Worm (Caenorhabditis elegans) whole organism, L1 larva: Measurements from ENCODE around the gene nhr-285.
"Not testable (repeated sequence)": the region's sequence is repeated elsewhere in the genome, so short reads cannot be mapped to it uniquely, and the experiment has no call there.

ENCODE experiments used
- C16A3.4 ChIP-seq: fragments of 150-350 bp; optimal IDR thresholded peaks from 2 replicates; lab custom pipeline; 2014; ENCODE audit warnings: missing biosample characterization, missing genetic modification characterization
- aha-1 ChIP-seq: fragments of 150-350 bp; optimal IDR thresholded peaks from 2 replicates; lab custom pipeline; 2014; ENCODE audit warnings: missing biosample characterization, missing genetic modification characterization
- aly-2 ChIP-seq: fragments of 150-350 bp; optimal IDR thresholded peaks from 2 replicates; lab custom pipeline; 2014; ENCODE audit warnings: missing biosample characterization, missing genetic modification characterization
- blmp-1 ChIP-seq: fragments of 150-350 bp; optimal IDR thresholded peaks from 2 replicates; lab custom pipeline; 2014; ENCODE audit warnings: missing biosample characterization, missing genetic modification characterization
- ceh-90 ChIP-seq: sonication (generic microtip); optimal IDR thresholded peaks from 2 replicates; lab custom pipeline; 2016; ENCODE audit warnings: missing genetic modification characterization, missing compliant biosample characterization
- dsc-1 ChIP-seq: sonication (generic microtip); optimal IDR thresholded peaks from 2 replicates; lab custom pipeline; 2016; ENCODE audit warnings: mild to moderate bottlenecking, missing genetic modification characterization, missing compliant biosample characterization
- efl-1 ChIP-seq, 4 experiments: fragments of 150-350 bp; optimal IDR thresholded peaks in 3 of 4; peaks in 1 of 4; 1 replicate in 1 of 4; 2 replicates in 3 of 4; lab custom pipeline; 2014; ENCODE audit warnings: missing biosample characterization in 2 of 4, missing genetic modification characterization in 2 of 4, missing genetic modification reagents in 2 of 4
- ets-5 ChIP-seq: fragments of 200-800 bp; sonication (Bioruptor generic); IDR thresholded peaks from 2 replicates; pipeline ENCODE4 v1.3.6; 2022; ENCODE audit warnings: missing genetic modification characterization, missing compliant biosample characterization
- fkh-4 ChIP-seq: sonication (generic microtip); optimal IDR thresholded peaks from 2 replicates; lab custom pipeline; 2016; ENCODE audit warnings: missing compliant biosample characterization, missing genetic modification characterization, borderline replicate concordance
- fkh-8 ChIP-seq: sonication (generic microtip); optimal IDR thresholded peaks from 2 replicates; lab custom pipeline; 2016; ENCODE audit warnings: mild to moderate bottlenecking, missing genetic modification characterization, missing compliant biosample characterization
- grh-1 ChIP-seq: fragments of 200-800 bp; sonication (Bioruptor generic); IDR thresholded peaks from 2 replicates; pipeline ENCODE4 v1.3.6; 2022; ENCODE audit warnings: missing genetic modification reagents, missing genetic modification characterization, missing compliant biosample characterization
- jun-1 ChIP-seq: fragments of 150-350 bp; optimal IDR thresholded peaks from 2 replicates; lab custom pipeline; 2014; ENCODE audit warnings: missing biosample characterization, missing genetic modification reagents, missing genetic modification characterization
- lin-15B ChIP-seq: fragments of 150-350 bp; sonication (generic microtip); optimal IDR thresholded peaks from 3 replicates; lab custom pipeline; 2014; ENCODE audit warnings: missing biosample characterization, missing genetic modification characterization
- lin-35 ChIP-seq, 2 experiments: fragments of 150-350 bp; optimal IDR thresholded peaks; 2 replicates each; lab custom pipeline; 2014; ENCODE audit warnings: missing biosample characterization in 2 of 2, missing genetic modification characterization in 2 of 2, missing genetic modification reagents in 2 of 2
- lsy-2 ChIP-seq, 2 experiments: fragments of 150-350 bp; optimal IDR thresholded peaks; 2 replicates each; lab custom pipeline; 2014; ENCODE audit warnings: missing biosample characterization in 2 of 2, missing genetic modification characterization in 2 of 2
- mdl-1 ChIP-seq, 2 experiments: fragments of 150-350 bp; optimal IDR thresholded peaks; 2 replicates each; lab custom pipeline; 2014 to 2017; ENCODE audit warnings: missing biosample characterization in 2 of 2, missing genetic modification characterization in 2 of 2, inconsistent platforms in 1 of 2
- mef-2 ChIP-seq: fragments of 150-350 bp; optimal IDR thresholded peaks from 2 replicates; lab custom pipeline; 2014; ENCODE audit warnings: missing biosample characterization, missing genetic modification characterization
- nhr-11 ChIP-seq: fragments of 150-350 bp; optimal IDR thresholded peaks from 2 replicates; lab custom pipeline; 2014; ENCODE audit warnings: missing biosample characterization, missing genetic modification characterization
- nhr-47 ChIP-seq: sonication (generic microtip); optimal IDR thresholded peaks from 2 replicates; lab custom pipeline; 2016; ENCODE audit warnings: mild to moderate bottlenecking, missing genetic modification characterization, moderate library complexity, missing compliant biosample characterization
- nhr-71 ChIP-seq: sonication (generic microtip); optimal IDR thresholded peaks from 2 replicates; lab custom pipeline; 2016; ENCODE audit warnings: mild to moderate bottlenecking, missing genetic modification characterization, moderate library complexity, missing compliant biosample characterization
- nhr-84 ChIP-seq: sonication (generic microtip); optimal IDR thresholded peaks from 2 replicates; lab custom pipeline; 2017; ENCODE audit warnings: missing biosample characterization, missing genetic modification characterization
- nhr-85 ChIP-seq: sonication (generic microtip); peaks from one replicate; lab custom pipeline; 2016; ENCODE audit warnings: missing genetic modification characterization, inconsistent platforms, missing compliant biosample characterization
- nhr-90 ChIP-seq: sonication (generic microtip); optimal IDR thresholded peaks from 2 replicates; lab custom pipeline; 2016; ENCODE audit warnings: mild to moderate bottlenecking, missing genetic modification characterization, missing compliant biosample characterization; ENCODE audit not compliant: poor library complexity
- pax-3 ChIP-seq: fragments of 200-800 bp; sonication (Bioruptor generic); optimal IDR thresholded peaks from 2 replicates; lab custom pipeline; 2018; ENCODE audit warnings: mild to moderate bottlenecking, missing genetic modification characterization, moderate library complexity, missing compliant biosample characterization
- pqm-1 ChIP-seq: sonication (generic microtip); optimal IDR thresholded peaks from 3 replicates; lab custom pipeline; 2017; ENCODE audit warnings: missing biosample characterization, missing genetic modification characterization
- rnt-1 ChIP-seq: sonication (generic microtip); optimal IDR thresholded peaks from 2 replicates; lab custom pipeline; 2016; ENCODE audit warnings: mild to moderate bottlenecking, missing genetic modification characterization, moderate library complexity, missing compliant biosample characterization
- snpc-4 ChIP-seq: fragments of 150-350 bp; optimal IDR thresholded peaks from 2 replicates; lab custom pipeline; 2014; ENCODE audit warnings: missing biosample characterization, missing genetic modification characterization
- snu-23 ChIP-seq: sonication (generic microtip); optimal IDR thresholded peaks from 2 replicates; lab custom pipeline; 2016; ENCODE audit warnings: missing genetic modification characterization, missing compliant biosample characterization
- xbp-1 ChIP-seq: sonication (generic microtip); optimal IDR thresholded peaks from 2 replicates; lab custom pipeline; 2016; ENCODE audit warnings: missing genetic modification characterization, missing compliant biosample characterization
- ztf-11 ChIP-seq, 2 experiments: sonication (generic microtip); optimal IDR thresholded peaks; 2 replicates each; lab custom pipeline; 2016 to 2017; ENCODE audit warnings: missing genetic modification characterization in 2 of 2, missing biosample characterization in 1 of 2, missing compliant biosample characterization in 1 of 2
- ztf-4 ChIP-seq: fragments of 150-350 bp; optimal IDR thresholded peaks from 2 replicates; lab custom pipeline; 2014; ENCODE audit warnings: missing biosample characterization, missing genetic modification characterization

The nhr-285 gene

DNA sequence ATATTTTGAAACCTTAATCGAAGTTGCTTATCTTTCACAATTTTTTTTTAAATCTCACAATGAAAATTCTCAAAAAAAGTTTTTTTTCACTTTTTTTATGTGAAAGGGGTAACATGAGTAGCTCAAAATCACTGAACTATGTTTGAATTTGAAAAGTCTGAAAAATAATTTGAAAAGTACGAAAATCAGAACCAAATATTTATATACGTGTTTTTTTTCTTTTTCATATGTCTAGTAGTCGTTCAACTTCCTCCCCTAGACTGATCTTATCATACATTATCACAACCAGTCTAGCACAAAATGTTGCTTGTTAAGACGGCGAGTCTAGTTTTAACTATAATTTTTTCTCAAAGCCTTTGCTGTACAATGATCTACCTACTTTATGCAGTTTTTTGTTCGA lies 42.4 kb upstream of the nhr-285 start, which contains the start of gene srbc-49:
Gene srbc-49, plus strand, starts transcription at position 301 of the 400 bp plus-strand sequence.
- TF ChIP-seq jun-1 (tag; lab: Kevin White, UChicago) = no peak
- TF ChIP-seq efl-1 (optimal IDR thresholded peaks at IDR 0.05; lab: Kevin White, UChicago) = no peak
- TF ChIP-seq efl-1 (GFP tag; optimal IDR thresholded peaks at IDR 0.05 in 1 of 2; lab: Kevin White, UChicago) = peak in 1 of 2 experiments; percentile 42

ce11 chrV:15819983-15820382 lies 41.0 kb upstream of the nhr-285 start, which contains the start of gene srbc-48:
Gene srbc-48 (plus strand): TSS chrV:15820283.
- TF ChIP-seq blmp-1 (no peak), xbp-1 (no peak), ceh-90 (tag; lab: Kevin White, UChicago) (no peak), grh-1 (GFP tag; lab: Robert Waterston, UW) (no peak), C16A3.4 (tag; lab: Kevin White, UChicago) (no peak), ztf-11 (tag; optimal IDR thresholded peaks at IDR 0.05; lab: Kevin White, UChicago) (no peak), nhr-11 (tag; lab: Kevin White, UChicago) (no peak), lin-15B (tag; lab: Kevin White, UChicago) (no peak), fkh-4 (tag; lab: Kevin White, UChicago) (no peak), mef-2 (no peak), aly-2 (tag; lab: Kevin White, UChicago) (no peak), nhr-90 (tag; lab: Kevin White, UChicago) (no peak), pqm-1 (no peak), aha-1 (tag; lab: Kevin White, UChicago) (no peak), lsy-2 (tag; optimal IDR thresholded peaks at IDR 0.05; lab: Kevin White, UChicago) (no peak), nhr-47 (tag; lab: Kevin White, UChicago) (no peak), snu-23 (no peak)

DNA sequence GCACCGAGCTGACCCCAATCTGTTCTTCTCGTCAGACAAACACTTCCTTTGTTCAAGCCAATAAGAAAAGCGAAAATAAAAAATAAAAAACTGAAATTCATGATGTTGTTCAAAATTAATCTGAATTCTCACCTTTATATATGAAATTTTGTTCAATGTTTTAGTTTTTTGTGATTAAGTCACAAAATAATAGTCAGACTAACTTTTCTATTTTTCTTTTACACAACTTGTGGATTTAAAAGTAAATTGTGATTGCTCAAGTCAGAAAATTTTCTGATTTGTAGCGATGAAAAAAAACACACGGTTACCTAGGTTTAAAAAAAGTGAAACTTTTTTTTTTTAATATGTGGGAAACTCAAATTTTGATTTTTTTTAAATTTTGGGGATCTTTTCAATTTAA lies 38.7 kb upstream of the nhr-285 start, which contains the start of gene abf-3:
Gene abf-3, minus strand, starts transcription at position 101 of the 400 bp plus-strand sequence.
- TF ChIP-seq ztf-4 (no peak), pax-3 (tag; lab: Kevin White, UChicago) (no peak), nhr-84 (tag; lab: Kevin White, UChicago) (no peak), fkh-8 (tag; lab: Kevin White, UChicago) (no peak), ets-5 (GFP tag; lab: Robert Waterston, UW) (no peak), blmp-1 (no peak), nhr-85 (tag; lab: Kevin White, UChicago) (no peak), mdl-1 (tag; optimal IDR thresholded peaks at IDR 0.05; lab: Kevin White, UChicago) (no peak), dsc-1 (tag; lab: Kevin White, UChicago) (no peak), efl-1 (optimal IDR thresholded peaks at IDR 0.05; lab: Kevin White, UChicago) (no peak), efl-1 (GFP tag; optimal IDR thresholded peaks at IDR 0.05 in 1 of 2; lab: Kevin White, UChicago) (no peak), xbp-1 (no peak), nhr-71 (no peak), jun-1 (tag; lab: Kevin White, UChicago) (no peak)

DNA sequence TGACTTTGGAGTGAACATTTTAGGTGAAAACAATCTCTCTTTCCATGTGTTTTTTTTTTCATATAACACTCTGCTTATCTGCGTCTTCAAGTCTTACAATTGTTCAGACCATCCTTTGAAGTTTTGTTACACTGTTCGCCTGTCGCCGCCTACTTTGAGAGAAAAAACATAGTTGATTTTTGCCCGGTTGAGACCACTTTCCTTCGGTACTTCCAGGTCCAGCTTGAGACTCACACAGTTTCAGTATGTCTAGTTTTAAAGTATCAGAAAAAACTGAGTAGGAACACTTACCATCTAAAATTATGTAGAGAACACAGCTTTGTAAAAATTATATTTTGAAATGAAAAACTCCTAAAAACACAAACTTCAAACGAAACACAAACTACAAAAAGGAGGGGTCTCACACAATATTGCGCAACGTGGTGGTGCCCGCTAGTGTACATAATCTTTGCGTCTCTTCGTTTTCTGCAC lies 37.0 kb upstream of the nhr-285 start, which contains the start of the genes fbxa-69 and F54B8.4:
Gene fbxa-69, minus strand, starts transcription at position 10 of the 471 bp plus-strand sequence.
Gene F54B8.4, plus strand, starts transcription at position 421 of the 471 bp plus-strand sequence.
- TF ChIP-seq ztf-11 (tag; optimal IDR thresholded peaks at IDR 0.05; lab: Kevin White, UChicago) (no peak), efl-1 (optimal IDR thresholded peaks at IDR 0.05; lab: Kevin White, UChicago) (no peak), efl-1 (GFP tag; optimal IDR thresholded peaks at IDR 0.05 in 1 of 2; lab: Kevin White, UChicago) (peak in 1 of 2 experiments; percentile 92), blmp-1 (peak; percentile 46), lin-35 (GFP tag; optimal IDR thresholded peaks at IDR 0.05; lab: Kevin White, UChicago) (peak in 1 of 2 experiments; percentile 5), nhr-85 (tag; lab: Kevin White, UChicago) (peak; percentile 31)

DNA sequence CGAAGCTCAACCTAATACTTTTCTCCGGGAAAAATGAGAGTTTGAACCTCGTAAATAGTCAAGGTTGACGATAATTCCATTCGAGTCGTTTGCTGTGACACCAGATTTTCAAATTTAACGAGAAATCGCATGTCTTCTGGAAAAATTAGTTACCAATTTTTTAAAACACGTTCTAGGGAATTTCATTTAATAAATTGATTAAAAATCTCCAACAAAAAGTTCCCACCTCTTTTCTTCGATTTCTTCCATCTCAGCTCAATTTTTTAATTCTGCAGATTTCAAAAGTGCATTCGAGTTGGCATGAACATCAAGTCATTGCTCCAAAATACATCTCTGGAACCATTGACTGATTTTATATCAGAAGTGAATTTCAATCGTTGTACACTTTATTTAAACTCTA lies 33.0 kb upstream of the nhr-285 start, which contains the start of gene nhr-282:
Gene nhr-282, plus strand, starts transcription at position 301 of the 400 bp plus-strand sequence.
- not testable (repeated sequence) for TF ChIP-seq snpc-4 (tag; lab: Kevin White, UChicago); rnt-1; pax-3 (tag; lab: Kevin White, UChicago)
- TF ChIP-seq, all 84 proteins: peak for 0; not testable (repeated sequence) for 84
